Worm (Caenorhabditis elegans) whole organism, L1 larva: ENCODE measurements around the gene C35A5.3.

ENCODE experiments used
- aha-1 ChIP-seq: fragments of 150-350 bp; optimal IDR thresholded peaks from 2 replicates; lab custom pipeline; 2014; ENCODE audit warnings: missing biosample characterization, missing genetic modification characterization
- efl-1 ChIP-seq, 4 experiments: fragments of 150-350 bp; optimal IDR thresholded peaks in 3 of 4; peaks in 1 of 4; 1 replicate in 1 of 4; 2 replicates in 3 of 4; lab custom pipeline; 2014; ENCODE audit warnings: missing biosample characterization in 2 of 4, missing genetic modification characterization in 2 of 4, missing genetic modification reagents in 2 of 4
- elt-3 ChIP-seq, 6 experiments: fragments of 150-350 bp in 1 of 6; sonication (generic microtip); optimal IDR thresholded peaks; 2 replicates each; lab custom pipeline; 2017 to 2018; ENCODE audit warnings: missing biosample characterization in 6 of 6, missing genetic modification characterization in 6 of 6, inconsistent platforms in 1 of 6
- lin-35 ChIP-seq, 2 experiments: fragments of 150-350 bp; optimal IDR thresholded peaks; 2 replicates each; lab custom pipeline; 2014; ENCODE audit warnings: missing biosample characterization in 2 of 2, missing genetic modification characterization in 2 of 2, missing genetic modification reagents in 2 of 2
- lin-39 ChIP-seq: fragments of 150-350 bp; optimal IDR thresholded peaks from 2 replicates; lab custom pipeline; 2014; ENCODE audit warnings: missing biosample characterization, missing genetic modification reagents, missing genetic modification characterization
- mep-1 ChIP-seq: fragments of 150-350 bp; optimal IDR thresholded peaks from 2 replicates; lab custom pipeline; 2014; ENCODE audit warnings: missing biosample characterization, missing genetic modification characterization
- nhr-11 ChIP-seq: fragments of 150-350 bp; optimal IDR thresholded peaks from 2 replicates; lab custom pipeline; 2014; ENCODE audit warnings: missing biosample characterization, missing genetic modification characterization
- nhr-237 ChIP-seq: fragments of 150-350 bp; optimal IDR thresholded peaks from 2 replicates; lab custom pipeline; 2014; ENCODE audit warnings: missing biosample characterization, missing genetic modification characterization
- nhr-28 ChIP-seq: fragments of 150-350 bp; optimal IDR thresholded peaks from 2 replicates; lab custom pipeline; 2014; ENCODE audit warnings: missing biosample characterization, missing genetic modification characterization
- nhr-77 ChIP-seq: fragments of 150-350 bp; optimal IDR thresholded peaks from 2 replicates; lab custom pipeline; 2014; ENCODE audit warnings: missing biosample characterization, missing genetic modification characterization
- snpc-4 ChIP-seq: fragments of 150-350 bp; optimal IDR thresholded peaks from 2 replicates; lab custom pipeline; 2014; ENCODE audit warnings: missing biosample characterization, missing genetic modification characterization
- unc-130 ChIP-seq: fragments of 150-350 bp; optimal IDR thresholded peaks from 2 replicates; lab custom pipeline; 2017; ENCODE audit warnings: missing biosample characterization, missing genetic modification characterization, inconsistent platforms
- unc-30 ChIP-seq: sonication (generic microtip); optimal IDR thresholded peaks from 2 replicates; lab custom pipeline; 2017; ENCODE audit warnings: missing biosample characterization, missing genetic modification characterization

- TF ChIP-seq mep-1 (tag; lab: Kevin White, UChicago) (peak; percentile 42), lin-39 (tag; lab: Kevin White, UChicago) (no peak), unc-130 (tag; lab: Kevin White, UChicago) (no peak), nhr-28 (tag; lab: Kevin White, UChicago) (no peak), aha-1 (tag; lab: Kevin White, UChicago) (no peak), nhr-77 (tag; lab: Kevin White, UChicago) (no peak), lin-35 (GFP tag; optimal IDR thresholded peaks at IDR 0.05; lab: Kevin White, UChicago) (peak; percentile 7 to 56), unc-30 (tag; lab: Kevin White, UChicago) (no peak), nhr-237 (tag; lab: Kevin White, UChicago) (no peak), snpc-4 (no peak), elt-3 (tag; optimal IDR thresholded peaks at IDR 0.05; lab: Kevin White, UChicago) (peak in 1 of 6 experiments; percentile 17), nhr-11 (tag; lab: Kevin White, UChicago) (no peak), efl-1 (optimal IDR thresholded peaks at IDR 0.05; lab: Kevin White, UChicago) (peak in 1 of 2 experiments; percentile 27), efl-1 (GFP tag; optimal IDR thresholded peaks at IDR 0.05 in 1 of 2; lab: Kevin White, UChicago) (peak; percentile 13 to 93)
Observed at ce11 chrV:10535325-10535724, 34.1 kb upstream of the C35A5.3 start.
